Worm (Caenorhabditis elegans): ENCODE measurements around the gene F15E6.4.

The F15E6.4 gene

DNA sequence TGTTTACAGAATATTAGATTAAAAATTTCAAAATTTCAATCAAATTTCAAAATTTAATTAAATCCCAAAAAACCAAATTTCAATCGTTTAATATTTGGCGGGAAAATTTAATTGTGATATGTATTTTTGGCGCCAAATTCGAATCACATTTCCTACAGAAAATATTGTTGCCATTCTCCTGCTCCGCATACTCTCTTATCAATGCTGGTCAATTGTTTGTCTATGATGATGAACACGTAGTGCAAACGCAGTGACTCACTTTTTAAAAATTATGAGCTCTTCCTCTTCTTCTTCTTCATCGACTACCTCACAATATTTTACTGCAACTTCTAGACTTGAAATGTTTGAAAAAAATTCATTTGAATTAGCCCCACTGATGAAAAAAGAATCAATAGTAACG, 35.2 kb downstream of the F15E6.4 start, which contains the start of gene trpl-2:
TSS of gene trpl-2 (plus strand) at position 210 of the 400 bp plus-strand sequence.
- TF ChIP-seq nhr-23 (tag; optimal IDR thresholded peaks at IDR 0.05) (no peak), R02D3.7 (tag; optimal IDR thresholded peaks at IDR 0.05) (no peak), ama-1 (optimal IDR thresholded peaks at IDR 0.05) (no peak), lsy-12 (tag; optimal IDR thresholded peaks at IDR 0.05) (no peak), elt-2 (tag; optimal IDR thresholded peaks at IDR 0.05) (peak; percentile 22)

DNA sequence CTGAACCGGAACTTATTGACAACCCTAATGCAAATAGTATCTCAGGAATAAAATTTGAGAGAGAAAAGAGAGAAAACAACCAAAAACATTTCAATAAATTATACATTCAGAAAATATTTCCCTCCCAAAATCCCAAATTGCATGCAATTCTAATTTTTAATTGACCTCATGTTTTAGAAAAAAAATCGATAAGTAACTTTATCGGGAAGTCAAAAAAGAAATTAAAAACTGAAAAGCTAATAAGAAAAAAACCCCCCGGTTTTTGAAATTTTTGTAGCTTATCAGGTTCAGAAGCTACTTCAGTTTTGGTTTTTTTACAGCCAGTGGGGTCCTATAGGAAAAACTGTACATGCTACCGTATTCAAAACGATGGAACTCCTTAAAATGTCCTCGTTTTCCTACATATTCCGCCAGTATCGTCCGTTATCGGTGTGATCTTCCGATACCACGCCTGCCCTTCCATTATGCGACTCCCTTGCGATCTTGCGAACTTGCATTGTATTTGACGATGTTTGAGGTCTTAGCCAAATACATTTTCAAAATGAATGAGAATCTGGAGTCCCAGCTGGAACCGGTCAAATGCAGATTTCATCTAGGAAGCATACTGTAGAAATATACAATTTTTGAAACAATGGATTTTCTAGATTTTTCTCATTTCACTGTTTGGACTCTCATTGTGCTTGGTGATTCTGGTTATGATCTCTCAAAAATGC, 45.0 kb downstream of the F15E6.4 start, which contains the start of the genes W03B1.3 and oac-51:
TSS of gene W03B1.3 (minus strand) at position 101 of the 713 bp plus-strand sequence.
TSS of gene oac-51 (plus strand) at position 663 of the 713 bp plus-strand sequence.
- TF ChIP-seq nhr-11 (tag; optimal IDR thresholded peaks at IDR 0.05) (no peak), fos-1 (tag; optimal IDR thresholded peaks at IDR 0.05) (no peak), tbx-2 (tag; optimal IDR thresholded peaks at IDR 0.05) (no peak), nhr-237 (tag; optimal IDR thresholded peaks at IDR 0.05) (no peak), aly-2 (tag; optimal IDR thresholded peaks at IDR 0.05) (no peak), ZK546.5 (tag; optimal IDR thresholded peaks at IDR 0.05) (no peak), ama-1 (optimal IDR thresholded peaks at IDR 0.05) (no peak), unc-62 (GFP tag; optimal IDR thresholded peaks at IDR 0.05) (no peak), lsy-12 (tag; optimal IDR thresholded peaks at IDR 0.05) (no peak), ztf-11 (tag; optimal IDR thresholded peaks at IDR 0.05) (no peak), sea-2 (GFP tag; optimal IDR thresholded peaks at IDR 0.05) (no peak), nhr-28 (tag; optimal IDR thresholded peaks at IDR 0.05) (no peak), zag-1 (tag; optimal IDR thresholded peaks at IDR 0.05) (no peak), hmg-11 (tag; optimal IDR thresholded peaks at IDR 0.05) (no peak), ztf-4 (tag; optimal IDR thresholded peaks at IDR 0.05) (no peak), nhr-67 (tag; optimal IDR thresholded peaks at IDR 0.05) (no peak), mml-1 (tag; optimal IDR thresholded peaks at IDR 0.05) (no peak), ceh-16 (tag; optimal IDR thresholded peaks at IDR 0.05) (no peak), nhr-77 (tag; optimal IDR thresholded peaks at IDR 0.05) (no peak)

DNA sequence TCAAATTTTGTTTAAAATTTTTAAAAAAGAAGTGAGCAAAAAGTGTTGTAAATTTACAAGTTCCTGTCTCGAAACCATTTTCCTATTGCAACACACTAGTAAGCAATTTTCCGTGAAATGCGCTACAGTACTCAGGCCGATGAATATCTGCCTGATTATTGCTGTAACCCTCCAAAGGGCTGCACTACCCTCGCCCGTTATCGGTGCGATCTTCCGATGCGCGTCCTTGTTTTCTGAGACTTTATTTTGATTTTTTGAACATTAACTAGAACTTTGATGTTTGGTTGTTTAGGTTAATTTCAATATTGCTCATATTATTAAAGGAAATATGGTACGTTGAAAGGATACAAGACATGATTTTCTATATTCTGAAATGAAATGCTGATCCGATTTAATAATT, 46.9 kb downstream of the F15E6.4 start:
- TF ChIP-seq nhr-25 (tag; optimal IDR thresholded peaks at IDR 0.05): peak; percentile 48
- TF ChIP-seq elt-1 (tag; optimal IDR thresholded peaks at IDR 0.05): peak; percentile 82
- no peak for TF ChIP-seq ama-1 (optimal IDR thresholded peaks at IDR 0.05)
